Fruit fly (Drosophila melanogaster) whole organism, adult: ENCODE data around the gene CG3078.

Experiments used
- Mnt ChIP-seq: fragments of 200-800 bp; sonication (Bioruptor generic); optimal IDR thresholded peaks from 2 replicates; lab custom pipeline; 2016; ENCODE audit warnings: missing biosample characterization, mild to moderate bottlenecking, missing genetic modification characterization
- kay ChIP-seq: fragments of 200-800 bp; sonication (Bioruptor generic); peaks from one replicate; lab custom pipeline; 2016; ENCODE audit warnings: missing biosample characterization, missing genetic modification characterization, borderline replicate concordance

- TF ChIP-seq Mnt (GFP tag; lab: Kevin White, UChicago) (no peak), kay (no peak)
These were observed 15.7 kb upstream of the CG3078 start, which contains the start of gene Vml for dm6 chrX:2275249-2275872.
